Worm (Caenorhabditis elegans) whole organism, L2 larva: ENCODE results near the gene srbc-58.

Source experiments
- C34F6.9 ChIP-seq: fragments of 150-350 bp; optimal IDR thresholded peaks from 2 replicates; lab custom pipeline; 2014; ENCODE audit warnings: missing biosample characterization, missing genetic modification characterization
- F13H6.1 ChIP-seq: sonication (generic microtip); optimal IDR thresholded peaks from 2 replicates; lab custom pipeline; 2016; ENCODE audit warnings: missing genetic modification characterization, missing compliant biosample characterization
- R02D3.7 ChIP-seq: fragments of 150-350 bp; optimal IDR thresholded peaks from 2 replicates; lab custom pipeline; 2014; ENCODE audit warnings: missing biosample characterization, missing genetic modification characterization
- Y55F3AM.14 ChIP-seq: fragments of 200-800 bp; sonication (Bioruptor generic); optimal IDR thresholded peaks from 2 replicates; lab custom pipeline; 2018; ENCODE audit warnings: mild to moderate bottlenecking, missing genetic modification characterization, missing compliant biosample characterization
- alr-1 ChIP-seq: fragments of 150-350 bp; optimal IDR thresholded peaks from 2 replicates; lab custom pipeline; 2014; ENCODE audit warnings: missing biosample characterization, missing genetic modification characterization
- aly-2 ChIP-seq: fragments of 150-350 bp; optimal IDR thresholded peaks from 2 replicates; lab custom pipeline; 2014; ENCODE audit warnings: missing biosample characterization, missing genetic modification characterization
- ama-1 ChIP-seq: fragments of 150-350 bp; optimal IDR thresholded peaks from 2 replicates; lab custom pipeline; 2018; ENCODE audit warnings: inconsistent platforms
- blmp-1 ChIP-seq: sonication (generic microtip); optimal IDR thresholded peaks from 2 replicates; lab custom pipeline; 2017; ENCODE audit warnings: missing genetic modification characterization, mild to moderate bottlenecking, missing compliant biosample characterization, antibody characterized with exemption, moderate library complexity; ENCODE audit not compliant: insufficient read depth
- ceh-16 ChIP-seq: fragments of 150-350 bp; optimal IDR thresholded peaks from 2 replicates; lab custom pipeline; 2014; ENCODE audit warnings: missing biosample characterization, missing genetic modification characterization
- crh-2 ChIP-seq: sonication (generic microtip); optimal IDR thresholded peaks from 2 replicates; lab custom pipeline; 2017; ENCODE audit warnings: missing biosample characterization, missing genetic modification characterization
- dmd-4 ChIP-seq: sonication (generic microtip); optimal IDR thresholded peaks from 2 replicates; lab custom pipeline; 2017; ENCODE audit warnings: missing biosample characterization, missing genetic modification characterization
- egl-27 ChIP-seq: sonication (generic microtip); optimal IDR thresholded peaks from 3 replicates; lab custom pipeline; 2017; ENCODE audit warnings: missing biosample characterization, missing genetic modification reagents, missing genetic modification characterization
- elt-1 ChIP-seq: fragments of 150-350 bp; optimal IDR thresholded peaks from 2 replicates; lab custom pipeline; 2014; ENCODE audit warnings: missing biosample characterization, missing genetic modification characterization
- fos-1 ChIP-seq: fragments of 150-350 bp; optimal IDR thresholded peaks from 2 replicates; lab custom pipeline; 2014; ENCODE audit warnings: missing biosample characterization, missing genetic modification characterization
- gmeb-1 ChIP-seq: fragments of 150-350 bp; optimal IDR thresholded peaks from 2 replicates; lab custom pipeline; 2014; ENCODE audit warnings: missing biosample characterization, missing genetic modification characterization
- lin-11 ChIP-seq: fragments of 150-350 bp; sonication (generic microtip); optimal IDR thresholded peaks from 2 replicates; lab custom pipeline; 2014; ENCODE audit warnings: missing biosample characterization, missing genetic modification characterization, inconsistent platforms, mixed read lengths
- lin-13 ChIP-seq: fragments of 150-350 bp; optimal IDR thresholded peaks from 2 replicates; lab custom pipeline; 2014; ENCODE audit warnings: missing biosample characterization, missing genetic modification reagents, missing genetic modification characterization
- lin-39 ChIP-seq: fragments of 150-350 bp; optimal IDR thresholded peaks from 2 replicates; lab custom pipeline; 2014; ENCODE audit warnings: missing biosample characterization, missing genetic modification reagents, missing genetic modification characterization
- lsy-2 ChIP-seq, 2 experiments: fragments of 150-350 bp in 1 of 2; sonication (generic microtip) in 1 of 2; optimal IDR thresholded peaks; 2 replicates each; lab custom pipeline; 2014 to 2017; ENCODE audit warnings: missing biosample characterization in 2 of 2, missing genetic modification characterization in 2 of 2
- mab-5 ChIP-seq: fragments of 150-350 bp; optimal IDR thresholded peaks from 2 replicates; lab custom pipeline; 2014; ENCODE audit warnings: missing biosample characterization, missing genetic modification characterization
- mdl-1 ChIP-seq, 2 experiments: fragments of 150-350 bp in 1 of 2; sonication (generic microtip) in 1 of 2; optimal IDR thresholded peaks; 2 replicates each; lab custom pipeline; 2017; ENCODE audit warnings: missing biosample characterization in 2 of 2, missing genetic modification characterization in 2 of 2
- nhr-10 ChIP-seq: sonication (generic microtip); optimal IDR thresholded peaks from 2 replicates; lab custom pipeline; 2017; ENCODE audit warnings: missing biosample characterization, missing genetic modification characterization
- nhr-11 ChIP-seq: fragments of 150-350 bp; optimal IDR thresholded peaks from 2 replicates; lab custom pipeline; 2014; ENCODE audit warnings: missing biosample characterization, missing genetic modification characterization
- nhr-12 ChIP-seq: fragments of 150-350 bp; optimal IDR thresholded peaks from 2 replicates; lab custom pipeline; 2014; ENCODE audit warnings: missing biosample characterization, missing genetic modification characterization
- nhr-129 ChIP-seq: fragments of 150-350 bp; optimal IDR thresholded peaks from 2 replicates; lab custom pipeline; 2014; ENCODE audit warnings: missing biosample characterization, missing genetic modification characterization
- nhr-21 ChIP-seq: fragments of 150-350 bp; optimal IDR thresholded peaks from 2 replicates; lab custom pipeline; 2014; ENCODE audit warnings: missing biosample characterization, missing genetic modification characterization
- nhr-23 ChIP-seq: fragments of 150-350 bp; optimal IDR thresholded peaks from 2 replicates; lab custom pipeline; 2014; ENCODE audit warnings: missing biosample characterization, missing genetic modification reagents, missing genetic modification characterization
- nhr-237 ChIP-seq: fragments of 150-350 bp; optimal IDR thresholded peaks from 2 replicates; lab custom pipeline; 2014; ENCODE audit warnings: missing biosample characterization, missing genetic modification characterization
- nhr-25 ChIP-seq: fragments of 150-350 bp; sonication (generic microtip); optimal IDR thresholded peaks from 3 replicates; lab custom pipeline; 2014; ENCODE audit warnings: missing biosample characterization, missing genetic modification characterization
- nhr-6 ChIP-seq: fragments of 150-350 bp; optimal IDR thresholded peaks from 2 replicates; lab custom pipeline; 2014; ENCODE audit warnings: missing biosample characterization, missing genetic modification characterization
- nhr-77 ChIP-seq: fragments of 150-350 bp; optimal IDR thresholded peaks from 2 replicates; lab custom pipeline; 2014; ENCODE audit warnings: missing biosample characterization, missing genetic modification characterization
- peb-1 ChIP-seq: fragments of 150-350 bp; optimal IDR thresholded peaks from 2 replicates; lab custom pipeline; 2014; ENCODE audit warnings: missing biosample characterization, missing genetic modification characterization
- sem-4 ChIP-seq: fragments of 150-350 bp; optimal IDR thresholded peaks from 2 replicates; lab custom pipeline; 2014; ENCODE audit warnings: missing biosample characterization, missing genetic modification reagents, missing genetic modification characterization
- skn-1 ChIP-seq: sonication (generic microtip); optimal IDR thresholded peaks from 2 replicates; lab custom pipeline; 2017; ENCODE audit warnings: missing biosample characterization, missing genetic modification characterization
- sma-3 ChIP-seq: sonication (generic microtip); optimal IDR thresholded peaks from 2 replicates; lab custom pipeline; 2016; ENCODE audit warnings: missing genetic modification reagents, missing genetic modification characterization, missing compliant biosample characterization
- sma-9 ChIP-seq, 2 experiments: fragments of 150-350 bp in 1 of 2; sonication (generic microtip) in 1 of 2; optimal IDR thresholded peaks; 2 replicates each; lab custom pipeline; 2014 to 2016; ENCODE audit warnings: missing genetic modification characterization in 2 of 2, mild to moderate bottlenecking in 1 of 2, missing biosample characterization in 1 of 2, missing compliant biosample characterization in 1 of 2, missing genetic modification reagents in 1 of 2, moderate library complexity in 1 of 2
- unc-55 ChIP-seq: fragments of 150-350 bp; sonication (generic microtip); optimal IDR thresholded peaks from 3 replicates; lab custom pipeline; 2014; ENCODE audit warnings: missing biosample characterization, missing genetic modification reagents, missing genetic modification characterization
- unc-62 ChIP-seq: fragments of 150-350 bp; optimal IDR thresholded peaks from 2 replicates; lab custom pipeline; 2014; ENCODE audit warnings: missing biosample characterization, missing genetic modification reagents, missing genetic modification characterization
- zag-1 ChIP-seq: fragments of 150-350 bp; optimal IDR thresholded peaks from 2 replicates; lab custom pipeline; 2014; ENCODE audit warnings: missing biosample characterization, missing genetic modification characterization
- ztf-1 ChIP-seq: fragments of 200-800 bp; sonication (Bioruptor generic); conservative IDR thresholded peaks from 2 replicates; pipeline ENCODE4 v1.3.6; 2022; ENCODE audit warnings: missing genetic modification characterization, missing compliant biosample characterization
- ztf-11 ChIP-seq: sonication (generic microtip); optimal IDR thresholded peaks from 2 replicates; lab custom pipeline; 2017; ENCODE audit warnings: missing biosample characterization, missing genetic modification characterization
- ztf-4 ChIP-seq: fragments of 150-350 bp; optimal IDR thresholded peaks from 2 replicates; lab custom pipeline; 2014; ENCODE audit warnings: missing biosample characterization, missing genetic modification characterization

The srbc-58 gene

DNA sequence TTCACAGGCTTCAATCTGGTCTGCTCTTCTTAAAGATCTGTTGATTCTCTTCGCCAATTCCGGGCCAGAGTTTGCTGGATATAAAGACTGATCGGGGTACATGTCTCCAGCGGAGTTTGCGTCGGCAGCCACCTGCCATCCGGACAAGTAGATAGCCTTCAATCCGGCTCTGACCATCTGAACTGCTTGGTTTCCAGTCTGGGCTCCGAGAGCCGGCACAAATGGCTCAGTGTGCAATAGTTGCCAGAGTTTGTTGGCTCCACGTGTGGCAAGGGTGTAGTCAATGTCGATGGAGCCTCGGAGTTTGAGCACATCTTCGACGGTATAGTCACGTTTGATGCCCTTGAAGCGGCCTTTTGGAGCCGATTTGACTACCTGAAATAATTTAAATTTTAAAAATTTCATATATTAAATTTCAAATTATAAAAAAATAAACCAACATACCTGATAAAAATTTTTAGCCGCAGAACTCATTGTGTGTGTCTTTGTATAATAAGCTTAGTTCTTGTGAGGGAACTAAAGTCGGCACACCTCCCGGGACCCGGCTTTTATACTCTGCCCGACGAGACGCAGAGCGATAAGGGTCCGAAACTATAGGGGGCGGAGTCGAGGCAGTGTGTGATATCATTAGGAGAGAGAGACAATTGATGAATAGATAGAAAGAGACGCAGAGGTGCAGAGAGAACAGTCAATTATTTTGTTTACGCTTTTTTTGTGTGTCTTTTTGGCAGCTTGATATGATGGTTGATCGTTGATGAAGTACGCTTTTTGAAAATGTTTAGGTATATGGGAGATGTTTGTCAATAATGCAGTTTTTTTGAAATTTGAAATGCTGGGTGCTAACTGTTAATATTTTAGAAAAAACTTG, 47.1 kb upstream of the srbc-58 start, which contains the start of the genes icl-1 and srh-2 (continued):
- 0 out of 2 replicates have a peak, but pooled peaks have one; percentile 14 for TF ChIP-seq ztf-1
- TF ChIP-seq nhr-129 (tag; lab: Kevin White, UChicago), result peak; percentile 78
- no peak for TF ChIP-seq nhr-11 (tag; lab: Kevin White, UChicago)
- peak; percentile 96 for TF ChIP-seq ama-1 (lab: Kevin White, UChicago)
- TF ChIP-seq ztf-4, result peak; percentile 65
- no peak for TF ChIP-seq aly-2 (tag; lab: Kevin White, UChicago)
- TF ChIP-seq egl-27 (tag; lab: Kevin White, UChicago), result no peak
- TF ChIP-seq sem-4, result peak; percentile 10
- peak; percentile 66 for TF ChIP-seq sma-3 (GFP tag; lab: Kevin White, UChicago)
- TF ChIP-seq nhr-237 (tag; lab: Kevin White, UChicago), result no peak
- TF ChIP-seq gmeb-1 (tag; lab: Kevin White, UChicago), result peak; percentile 21
- peak; percentile 4 to 54 for TF ChIP-seq lsy-2 (tag; optimal IDR thresholded peaks at IDR 0.05; lab: Kevin White, UChicago)
- peak; percentile 42 for TF ChIP-seq lin-11 (tag; lab: Kevin White, UChicago)
- no peak for TF ChIP-seq dmd-4

DNA sequence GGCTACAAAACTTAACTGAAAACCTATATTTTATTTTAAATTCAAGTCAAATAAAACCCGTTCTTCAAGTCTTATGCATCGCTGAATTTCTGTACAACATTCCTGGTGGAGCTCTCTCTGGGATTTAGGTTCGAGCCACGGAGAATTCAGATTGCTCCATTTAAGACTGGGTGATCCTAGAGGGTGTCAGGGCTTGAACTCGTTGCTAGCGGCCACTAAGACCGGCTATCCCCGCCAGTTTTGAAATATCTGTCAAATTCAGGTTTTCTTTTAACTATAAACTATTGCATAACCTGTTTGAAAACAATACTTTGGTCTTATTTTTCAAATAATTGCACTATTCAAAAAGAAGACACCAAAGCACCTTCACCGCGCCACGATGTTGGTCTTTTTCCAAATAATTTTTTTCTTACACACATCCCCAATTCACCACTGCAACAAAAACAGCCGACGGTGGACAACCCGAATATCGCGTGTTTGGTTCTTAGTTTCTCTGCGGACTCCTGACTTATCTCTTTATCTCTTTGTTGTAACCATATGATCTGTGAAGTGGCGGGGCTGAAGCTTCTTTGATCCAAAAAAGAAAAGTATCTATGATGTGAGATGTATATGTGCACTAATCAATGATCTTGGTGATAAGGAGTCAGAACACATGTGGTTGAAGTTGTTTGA, 45.8 kb upstream of the srbc-58 start:
- TF ChIP-seq C34F6.9 (peak; percentile 10), blmp-1 (tag; lab: Kevin White, UChicago) (no peak), nhr-25 (no peak), elt-1 (tag; lab: Kevin White, UChicago) (no peak), ztf-4 (peak; percentile 61), ama-1 (lab: Kevin White, UChicago) (peak; percentile 74), peb-1 (tag; lab: Kevin White, UChicago) (no peak), sma-3 (GFP tag; lab: Kevin White, UChicago) (peak; percentile 3), Y55F3AM.14 (peak; percentile 79), lsy-2 (tag; optimal IDR thresholded peaks at IDR 0.05; lab: Kevin White, UChicago) (peak in 1 of 2 experiments; percentile 61), mab-5 (tag; lab: Kevin White, UChicago) (peak; percentile 56), mdl-1 (tag; optimal IDR thresholded peaks at IDR 0.05; lab: Kevin White, UChicago) (peak in 1 of 2 experiments; percentile 4), lin-39 (tag; lab: Kevin White, UChicago) (no peak), crh-2 (tag; lab: Kevin White, UChicago) (peak; percentile 65), nhr-129 (tag; lab: Kevin White, UChicago) (peak; percentile 89), F13H6.1 (peak; percentile 76), sma-9 (GFP tag; optimal IDR thresholded peaks at IDR 0.05; lab: Kevin White, UChicago) (peak; percentile 88), sma-9 (tag; optimal IDR thresholded peaks at IDR 0.05; lab: Kevin White, UChicago) (no peak), sem-4 (peak; percentile 21), lin-13 (peak; percentile 42), nhr-21 (tag; lab: Kevin White, UChicago) (peak; percentile 82), nhr-12 (no peak), nhr-6 (tag; lab: Kevin White, UChicago) (peak; percentile 49)

DNA sequence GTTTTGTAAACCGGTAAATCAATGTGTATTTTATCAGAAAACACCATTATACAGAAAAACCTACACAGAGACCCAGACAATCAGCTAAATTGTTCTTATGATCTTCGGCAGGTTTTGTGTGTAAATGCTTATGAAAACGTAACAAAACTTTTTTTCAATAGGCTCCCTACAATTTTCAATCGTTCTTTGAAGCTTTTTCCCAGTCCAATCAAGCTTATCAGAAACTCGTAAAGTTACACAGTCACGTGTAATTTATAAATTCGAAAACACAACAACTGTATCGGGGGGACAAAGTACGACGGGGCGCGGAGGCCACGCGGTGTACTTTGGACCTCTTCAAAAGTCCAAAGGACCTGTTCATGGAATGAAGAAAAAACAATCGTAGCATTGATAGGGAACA, 44.6 kb upstream of the srbc-58 start:
- peak; percentile 73 for TF ChIP-seq sma-3 (GFP tag; lab: Kevin White, UChicago)
- no peak for TF ChIP-seq unc-62 (GFP tag; lab: Kevin White, UChicago)
- TF ChIP-seq ama-1 (lab: Kevin White, UChicago), result peak; percentile 63
- TF ChIP-seq F13H6.1, result peak; percentile 52
- TF ChIP-seq nhr-12, result no peak
- TF ChIP-seq lin-11 (tag; lab: Kevin White, UChicago), result no peak
- no peak for TF ChIP-seq nhr-77 (tag; lab: Kevin White, UChicago)
- no peak for TF ChIP-seq nhr-6 (tag; lab: Kevin White, UChicago)
- no peak for TF ChIP-seq ceh-16 (tag; lab: Kevin White, UChicago)
- no peak for TF ChIP-seq mab-5 (tag; lab: Kevin White, UChicago)
- TF ChIP-seq C34F6.9, result peak; percentile 30
- TF ChIP-seq R02D3.7, result no peak
- TF ChIP-seq alr-1 (tag; lab: Kevin White, UChicago), result no peak
- no peak for TF ChIP-seq peb-1 (tag; lab: Kevin White, UChicago)
- no peak for TF ChIP-seq nhr-11 (tag; lab: Kevin White, UChicago)
- peak in 1 of 2 experiments; percentile 60 for TF ChIP-seq mdl-1 (tag; optimal IDR thresholded peaks at IDR 0.05; lab: Kevin White, UChicago)
- TF ChIP-seq ztf-11, result no peak
- TF ChIP-seq nhr-21 (tag; lab: Kevin White, UChicago), result peak; percentile 88
- peak; percentile 67 for TF ChIP-seq nhr-25
- no peak for TF ChIP-seq nhr-10 (tag; lab: Kevin White, UChicago)
- TF ChIP-seq aly-2 (tag; lab: Kevin White, UChicago), result no peak
- TF ChIP-seq zag-1 (tag; lab: Kevin White, UChicago), result no peak
- no peak for TF ChIP-seq nhr-23 (tag; lab: Kevin White, UChicago)
- no peak for TF ChIP-seq sem-4
- peak; percentile 41 for TF ChIP-seq blmp-1 (tag; lab: Kevin White, UChicago)
- TF ChIP-seq fos-1 (tag; lab: Kevin White, UChicago), result peak; percentile 20
- no peak for TF ChIP-seq skn-1 (tag; lab: Kevin White, UChicago)
- peak in 1 of 2 experiments; percentile 62 for TF ChIP-seq lsy-2 (tag; optimal IDR thresholded peaks at IDR 0.05; lab: Kevin White, UChicago)
- TF ChIP-seq unc-55, result no peak
- peak; percentile 81 for TF ChIP-seq sma-9 (GFP tag; optimal IDR thresholded peaks at IDR 0.05; lab: Kevin White, UChicago)
- no peak for TF ChIP-seq sma-9 (tag; optimal IDR thresholded peaks at IDR 0.05; lab: Kevin White, UChicago)
- no peak for TF ChIP-seq elt-1 (tag; lab: Kevin White, UChicago)
- TF ChIP-seq gmeb-1 (tag; lab: Kevin White, UChicago), result no peak
- TF ChIP-seq lin-13, result no peak
